Fruit fly (Drosophila melanogaster): ENCODE results near the gene CG5326.

Gene CG5326

dm6 chr3R:22580546-22580945 is 40.8 kb upstream of the CG5326 start, which contains the start of gene CSN6:
Gene CSN6, plus strand, starts transcription at chr3R:22580773.
- TF ChIP-seq bab1 (GFP tag; optimal IDR thresholded peaks at IDR 0.05) (peak; percentile 72), CG11617 (GFP tag; optimal IDR thresholded peaks at IDR 0.05) (no peak), Mnt (GFP tag; optimal IDR thresholded peaks at IDR 0.05) (peak; percentile 57)

dm6 chr3R:22576979-22577378 is 37.3 kb upstream of the CG5326 start:
- TF ChIP-seq CG7045 (GFP tag; optimal IDR thresholded peaks at IDR 0.05) (no peak), CG33017 (tag; optimal IDR thresholded peaks at IDR 0.05) (no peak), cnc (optimal IDR thresholded peaks at IDR 0.05) (no peak), tj (GFP tag; optimal IDR thresholded peaks at IDR 0.05) (no peak), Hr96 (GFP tag; optimal IDR thresholded peaks at IDR 0.05) (no peak), kay (GFP tag; ENCODE audit: borderline replicate concordance) (no peak), CG7101 (tag; optimal IDR thresholded peaks at IDR 0.05) (no peak), CG14711 (tag; optimal IDR thresholded peaks at IDR 0.05) (no peak), CG11617 (GFP tag; optimal IDR thresholded peaks at IDR 0.05) (no peak), pad (GFP tag; optimal IDR thresholded peaks at IDR 0.05) (no peak), CG1620 (GFP tag; optimal IDR thresholded peaks at IDR 0.05) (no peak), ovo (GFP tag; optimal IDR thresholded peaks at IDR 0.05) (no peak), Clk (GFP tag; optimal IDR thresholded peaks at IDR 0.05) (no peak), CG5204 (GFP tag; optimal IDR thresholded peaks at IDR 0.05) (no peak), Crg-1 (GFP tag; optimal IDR thresholded peaks at IDR 0.05) (no peak)

- TF ChIP-seq Hr96 (GFP tag; optimal IDR thresholded peaks at IDR 0.05), result no peak
- no peak for TF ChIP-seq Crg-1 (GFP tag; optimal IDR thresholded peaks at IDR 0.05)
- no peak for TF ChIP-seq CG7045 (GFP tag; optimal IDR thresholded peaks at IDR 0.05)
- TF ChIP-seq ovo (GFP tag; optimal IDR thresholded peaks at IDR 0.05), result no peak
- TF ChIP-seq CG1620 (GFP tag; optimal IDR thresholded peaks at IDR 0.05), result no peak
- TF ChIP-seq CG7101 (tag; optimal IDR thresholded peaks at IDR 0.05), result no peak
- TF ChIP-seq CG33017 (tag; optimal IDR thresholded peaks at IDR 0.05), result no peak
- TF ChIP-seq toe (GFP tag; optimal IDR thresholded peaks at IDR 0.05), result no peak
- no peak for TF ChIP-seq kay (GFP tag; ENCODE audit: borderline replicate concordance)
- TF ChIP-seq CG11617 (GFP tag; optimal IDR thresholded peaks at IDR 0.05), result no peak
- no peak for TF ChIP-seq cic (GFP tag; optimal IDR thresholded peaks at IDR 0.05)
- TF ChIP-seq pad (GFP tag; optimal IDR thresholded peaks at IDR 0.05), result no peak
- no peak for TF ChIP-seq tj (GFP tag; optimal IDR thresholded peaks at IDR 0.05)
- TF ChIP-seq CG5204 (GFP tag; optimal IDR thresholded peaks at IDR 0.05), result no peak
- TF ChIP-seq cnc (optimal IDR thresholded peaks at IDR 0.05), result no peak
- TF ChIP-seq Mnt (GFP tag; optimal IDR thresholded peaks at IDR 0.05), result no peak
- no peak for TF ChIP-seq Clk (GFP tag; optimal IDR thresholded peaks at IDR 0.05)
- TF ChIP-seq bab1 (GFP tag; optimal IDR thresholded peaks at IDR 0.05), result no peak
- no peak for TF ChIP-seq CG14711 (tag; optimal IDR thresholded peaks at IDR 0.05)
- no peak for TF ChIP-seq CG12768 (GFP tag; optimal IDR thresholded peaks at IDR 0.05)
Measured at dm6 chr3R:22576096-22576697, 36.5 kb upstream of the CG5326 start.

dm6 chr3R:22573590-22573989 is 33.9 kb upstream of the CG5326 start:
- TF ChIP-seq CG7045 (GFP tag; optimal IDR thresholded peaks at IDR 0.05) (no peak), CG1620 (GFP tag; optimal IDR thresholded peaks at IDR 0.05) (no peak), Crg-1 (GFP tag; optimal IDR thresholded peaks at IDR 0.05) (no peak), kay (GFP tag; ENCODE audit: borderline replicate concordance) (no peak), tj (GFP tag; optimal IDR thresholded peaks at IDR 0.05) (no peak), pad (GFP tag; optimal IDR thresholded peaks at IDR 0.05) (no peak), CG14711 (tag; optimal IDR thresholded peaks at IDR 0.05) (no peak), CG7101 (tag; optimal IDR thresholded peaks at IDR 0.05) (no peak), cnc (optimal IDR thresholded peaks at IDR 0.05) (no peak), CG11617 (GFP tag; optimal IDR thresholded peaks at IDR 0.05) (no peak), CG12768 (GFP tag; optimal IDR thresholded peaks at IDR 0.05) (no peak), CG33017 (tag; optimal IDR thresholded peaks at IDR 0.05) (no peak), toe (GFP tag; optimal IDR thresholded peaks at IDR 0.05) (no peak), cic (GFP tag; optimal IDR thresholded peaks at IDR 0.05) (no peak), ovo (GFP tag; optimal IDR thresholded peaks at IDR 0.05) (no peak), Hr96 (GFP tag; optimal IDR thresholded peaks at IDR 0.05) (no peak)

dm6 chr3R:22569888-22570287 is 30.2 kb upstream of the CG5326 start, which contains the start of gene CG33110:
Gene CG33110, plus strand, starts transcription at chr3R:22570188.
- TF ChIP-seq CG1620 (GFP tag; optimal IDR thresholded peaks at IDR 0.05), result no peak
- TF ChIP-seq CG7045 (GFP tag; optimal IDR thresholded peaks at IDR 0.05), result no peak
- TF ChIP-seq CG7101 (tag; optimal IDR thresholded peaks at IDR 0.05), result no peak
- no peak for TF ChIP-seq Hr96 (GFP tag; optimal IDR thresholded peaks at IDR 0.05)
- no peak for TF ChIP-seq cic (GFP tag; optimal IDR thresholded peaks at IDR 0.05)
- no peak for TF ChIP-seq CG14711 (tag; optimal IDR thresholded peaks at IDR 0.05)
- TF ChIP-seq tj (GFP tag; optimal IDR thresholded peaks at IDR 0.05), result no peak
- TF ChIP-seq Clk (GFP tag; optimal IDR thresholded peaks at IDR 0.05), result no peak
- TF ChIP-seq CG11617 (GFP tag; optimal IDR thresholded peaks at IDR 0.05), result no peak
- no peak for TF ChIP-seq ovo (GFP tag; optimal IDR thresholded peaks at IDR 0.05)
- no peak for TF ChIP-seq Mnt (GFP tag; optimal IDR thresholded peaks at IDR 0.05)
- TF ChIP-seq toe (GFP tag; optimal IDR thresholded peaks at IDR 0.05), result no peak
- TF ChIP-seq CG33017 (tag; optimal IDR thresholded peaks at IDR 0.05), result no peak
- no peak for TF ChIP-seq CG5204 (GFP tag; optimal IDR thresholded peaks at IDR 0.05)
- no peak for TF ChIP-seq cnc (optimal IDR thresholded peaks at IDR 0.05)
- TF ChIP-seq kay (GFP tag; ENCODE audit: borderline replicate concordance), result no peak

- TF ChIP-seq tj (GFP tag; optimal IDR thresholded peaks at IDR 0.05) (no peak), Mnt (GFP tag; optimal IDR thresholded peaks at IDR 0.05) (no peak), CG11617 (GFP tag; optimal IDR thresholded peaks at IDR 0.05) (no peak), CG1620 (GFP tag; optimal IDR thresholded peaks at IDR 0.05) (no peak), CG7045 (GFP tag; optimal IDR thresholded peaks at IDR 0.05) (no peak), toe (GFP tag; optimal IDR thresholded peaks at IDR 0.05) (no peak), bab1 (GFP tag; optimal IDR thresholded peaks at IDR 0.05) (no peak), CG14711 (tag; optimal IDR thresholded peaks at IDR 0.05) (no peak), Clk (GFP tag; optimal IDR thresholded peaks at IDR 0.05) (no peak), cnc (optimal IDR thresholded peaks at IDR 0.05) (no peak)
Measured at dm6 chr3R:22568508-22568907, 28.8 kb upstream of the CG5326 start.
